Fruit fly (Drosophila melanogaster) whole organism, prepupa: ENCODE data around the gene CG33235.

Experiments
- Blimp-1 ChIP-seq: fragments of 200-800 bp; sonication (Bioruptor generic); optimal IDR thresholded peaks from 3 replicates; lab custom pipeline; 2017; ENCODE audit warnings: missing biosample characterization, missing genetic modification characterization, mild to moderate bottlenecking, moderate library complexity, missing genetic modification reagents
- CG10631 ChIP-seq: fragments of 200-800 bp; sonication (Bioruptor generic); optimal IDR thresholded peaks from 2 replicates; lab custom pipeline; 2016; ENCODE audit warnings: missing biosample characterization, missing genetic modification characterization
- CG10669 ChIP-seq: fragments of 200-800 bp; sonication (Bioruptor generic); optimal IDR thresholded peaks from 3 replicates; lab custom pipeline; 2018; ENCODE audit warnings: missing biosample characterization, mild to moderate bottlenecking, missing genetic modification characterization, moderate library complexity
- CG11294 ChIP-seq: fragments of 200-800 bp; sonication (Bioruptor generic); IDR thresholded peaks from 2 replicates; pipeline ENCODE4 v1.3.6; 2022; ENCODE audit warnings: missing biosample characterization, missing genetic modification characterization
- CG11762 ChIP-seq: fragments of 200-800 bp; sonication (Bioruptor generic); optimal IDR thresholded peaks from 3 replicates; lab custom pipeline; 2016; ENCODE audit warnings: missing biosample characterization, missing genetic modification characterization; ENCODE audit not compliant: insufficient read depth
- CG15336 ChIP-seq: fragments of 200-800 bp; sonication (Bioruptor generic); IDR thresholded peaks from 2 replicates; pipeline ENCODE4 v1.3.6; 2022; ENCODE audit warnings: missing biosample characterization, missing genetic modification characterization
- CG31627 ChIP-seq: fragments of 200-800 bp; sonication (Bioruptor generic); optimal IDR thresholded peaks from 3 replicates; lab custom pipeline; 2016; ENCODE audit warnings: missing biosample characterization, missing genetic modification characterization
- CG32006 ChIP-seq: fragments of 200-800 bp; sonication (Bioruptor generic); optimal IDR thresholded peaks from 3 replicates; lab custom pipeline; 2017; ENCODE audit warnings: missing biosample characterization, mild to moderate bottlenecking, missing genetic modification characterization
- CG34406 ChIP-seq: fragments of 200-800 bp; sonication (Bioruptor generic); optimal IDR thresholded peaks from 3 replicates; lab custom pipeline; 2016; ENCODE audit warnings: missing biosample characterization, missing genetic modification characterization
- CG3919 ChIP-seq: fragments of 200-800 bp; sonication (Bioruptor generic); optimal IDR thresholded peaks from 3 replicates; lab custom pipeline; 2016; ENCODE audit warnings: missing biosample characterization, missing genetic modification characterization
- CG4318 ChIP-seq: fragments of 200-800 bp; sonication (Bioruptor generic); optimal IDR thresholded peaks from 3 replicates; lab custom pipeline; 2017; ENCODE audit warnings: missing biosample characterization, mild to moderate bottlenecking, missing genetic modification characterization
- CG6163 ChIP-seq: fragments of 200-800 bp; sonication (Bioruptor generic); IDR thresholded peaks from 3 replicates; pipeline ENCODE4 v1.3.6; 2022; ENCODE audit warnings: missing biosample characterization, missing genetic modification characterization
- CG6276 ChIP-seq: fragments of 200-800 bp; sonication (Bioruptor generic); optimal IDR thresholded peaks from 2 replicates; lab custom pipeline; 2017; ENCODE audit warnings: missing biosample characterization, mild to moderate bottlenecking, missing genetic modification characterization
- CG6792 ChIP-seq: fragments of 200-800 bp; sonication (Bioruptor generic); optimal IDR thresholded peaks from 3 replicates; lab custom pipeline; 2016; ENCODE audit warnings: missing biosample characterization, missing genetic modification characterization
- CG6854 ChIP-seq: fragments of 200-800 bp; sonication (Bioruptor generic); optimal IDR thresholded peaks from 2 replicates; lab custom pipeline; 2017; ENCODE audit warnings: missing biosample characterization, mild to moderate bottlenecking, missing genetic modification characterization
- CG7368 ChIP-seq: fragments of 200-800 bp; sonication (Bioruptor generic); optimal IDR thresholded peaks from 3 replicates; lab custom pipeline; 2016; ENCODE audit warnings: missing biosample characterization, missing genetic modification characterization
- CG8119 ChIP-seq: fragments of 200-800 bp; sonication (Bioruptor generic); IDR thresholded peaks from 3 replicates; pipeline ENCODE4 v1.3.6; 2022; ENCODE audit warnings: missing biosample characterization, missing genetic modification characterization
- CG8319 ChIP-seq: fragments of 200-800 bp; sonication (Bioruptor generic); optimal IDR thresholded peaks from 3 replicates; lab custom pipeline; 2016; ENCODE audit warnings: missing biosample characterization, missing genetic modification characterization
- CG8632 ChIP-seq: fragments of 200-800 bp; sonication (Bioruptor generic); optimal IDR thresholded peaks from 3 replicates; lab custom pipeline; 2016; ENCODE audit warnings: missing biosample characterization, missing genetic modification characterization
- CG9139 ChIP-seq: fragments of 200-800 bp; sonication (Bioruptor generic); optimal IDR thresholded peaks from 3 replicates; lab custom pipeline; 2017; ENCODE audit warnings: missing biosample characterization, mild to moderate bottlenecking, missing genetic modification characterization
- Eip75B ChIP-seq: fragments of 200-800 bp; sonication (Bioruptor generic); optimal IDR thresholded peaks from 3 replicates; lab custom pipeline; 2016; ENCODE audit warnings: missing biosample characterization, missing genetic modification characterization
- Eip78C ChIP-seq: fragments of 200-800 bp; sonication (Bioruptor generic); peaks from one replicate; lab custom pipeline; 2016; ENCODE audit warnings: missing biosample characterization, missing genetic modification characterization
- Eip93F ChIP-seq: fragments of 200-800 bp; sonication (Bioruptor generic); optimal IDR thresholded peaks from 2 replicates; lab custom pipeline; 2016; ENCODE audit warnings: missing biosample characterization, mild to moderate bottlenecking, missing genetic modification characterization
- Ets21C ChIP-seq: fragments of 200-800 bp; sonication (Bioruptor generic); optimal IDR thresholded peaks from 3 replicates; lab custom pipeline; 2016; ENCODE audit warnings: missing biosample characterization, missing genetic modification characterization
- Ets96B ChIP-seq: fragments of 200-800 bp; optimal IDR thresholded peaks from 2 replicates; lab custom pipeline; 2019; ENCODE audit warnings: missing biosample characterization, mild to moderate bottlenecking, missing genetic modification characterization, moderate library complexity
- Hr38 ChIP-seq: sonication (Bioruptor generic); optimal IDR thresholded peaks from 2 replicates; lab custom pipeline; 2016; ENCODE audit warnings: missing biosample characterization, missing genetic modification characterization
- Hr39 ChIP-seq: fragments of 200-800 bp; sonication (Bioruptor generic); optimal IDR thresholded peaks from 2 replicates; lab custom pipeline; 2016; ENCODE audit warnings: missing biosample characterization, missing genetic modification characterization
- Hr4 ChIP-seq: fragments of 200-800 bp; sonication (Bioruptor generic); optimal IDR thresholded peaks from 3 replicates; lab custom pipeline; 2016; ENCODE audit warnings: missing biosample characterization, missing genetic modification characterization
- Lpt ChIP-seq: fragments of 200-800 bp; sonication (Bioruptor generic); optimal IDR thresholded peaks from 3 replicates; lab custom pipeline; 2016; ENCODE audit warnings: missing biosample characterization, missing genetic modification characterization
- OdsH ChIP-seq: fragments of 200-800 bp; sonication (Bioruptor generic); optimal IDR thresholded peaks from 3 replicates; lab custom pipeline; 2016; ENCODE audit warnings: missing biosample characterization, missing genetic modification characterization
- Smox ChIP-seq: fragments of 200-800 bp; sonication (Bioruptor generic); optimal IDR thresholded peaks from 3 replicates; lab custom pipeline; 2016; ENCODE audit warnings: missing biosample characterization, missing genetic modification characterization
- Sox14 ChIP-seq: fragments of 200-800 bp; sonication (Bioruptor generic); optimal IDR thresholded peaks from 3 replicates; lab custom pipeline; 2016; ENCODE audit warnings: missing biosample characterization, missing genetic modification characterization
- acj6 ChIP-seq: fragments of 200-800 bp; sonication (Bioruptor generic); optimal IDR thresholded peaks from 3 replicates; lab custom pipeline; 2016; ENCODE audit warnings: missing biosample characterization, missing genetic modification characterization
- dac ChIP-seq: fragments of 200-800 bp; sonication (Bioruptor generic); optimal IDR thresholded peaks from 2 replicates; lab custom pipeline; 2017; ENCODE audit warnings: missing biosample characterization, mild to moderate bottlenecking, missing genetic modification characterization
- dsx ChIP-seq: fragments of 200-800 bp; optimal IDR thresholded peaks from 3 replicates; lab custom pipeline; 2019; ENCODE audit warnings: missing biosample characterization, mild to moderate bottlenecking, missing genetic modification characterization, moderate library complexity; ENCODE audit not compliant: poor library complexity, severe bottlenecking
- esn ChIP-seq: fragments of 200-800 bp; sonication (Bioruptor generic); optimal IDR thresholded peaks from 2 replicates; lab custom pipeline; 2016; ENCODE audit warnings: missing biosample characterization, mild to moderate bottlenecking, missing genetic modification characterization, moderate library complexity
- fd59A ChIP-seq: fragments of 200-800 bp; sonication (Bioruptor generic); optimal IDR thresholded peaks from 2 replicates; lab custom pipeline; 2017; ENCODE audit warnings: missing biosample characterization, mild to moderate bottlenecking, missing genetic modification characterization, missing genetic modification reagents
- lz ChIP-seq: fragments of 200-800 bp; sonication (Bioruptor generic); optimal IDR thresholded peaks from 3 replicates; lab custom pipeline; 2016; ENCODE audit warnings: missing biosample characterization, missing genetic modification characterization
- net ChIP-seq: fragments of 200-800 bp; sonication (Bioruptor generic); optimal IDR thresholded peaks from 3 replicates; lab custom pipeline; 2016; ENCODE audit warnings: missing biosample characterization, missing genetic modification characterization
- salr ChIP-seq, 2 experiments: fragments of 200-800 bp; sonication (Bioruptor generic); optimal IDR thresholded peaks; 3 replicates each; lab custom pipeline; 2016 to 2018; ENCODE audit warnings: missing biosample characterization in 2 of 2, missing genetic modification characterization in 2 of 2, mild to moderate bottlenecking in 1 of 2
- spab ChIP-seq: fragments of 200-800 bp; sonication (Bioruptor generic); optimal IDR thresholded peaks from 2 replicates; lab custom pipeline; 2017; ENCODE audit warnings: missing biosample characterization, mild to moderate bottlenecking, missing genetic modification characterization, missing genetic modification reagents
- ss ChIP-seq, 2 experiments: fragments of 200-800 bp; sonication (Bioruptor generic); optimal IDR thresholded peaks; 2 replicates in 1 of 2; 3 replicates in 1 of 2; lab custom pipeline; 2017 to 2018; ENCODE audit warnings: mild to moderate bottlenecking in 2 of 2, missing biosample characterization in 2 of 2, missing genetic modification characterization in 2 of 2, moderate library complexity in 1 of 2
- topi ChIP-seq: fragments of 200-800 bp; sonication (Bioruptor generic); optimal IDR thresholded peaks from 3 replicates; lab custom pipeline; 2016; ENCODE audit warnings: missing biosample characterization, missing genetic modification characterization
- vri ChIP-seq: fragments of 200-800 bp; sonication (Bioruptor generic); optimal IDR thresholded peaks from 3 replicates; lab custom pipeline; 2016; ENCODE audit warnings: missing biosample characterization, mild to moderate bottlenecking, missing genetic modification characterization

CG33235 gene

DNA sequence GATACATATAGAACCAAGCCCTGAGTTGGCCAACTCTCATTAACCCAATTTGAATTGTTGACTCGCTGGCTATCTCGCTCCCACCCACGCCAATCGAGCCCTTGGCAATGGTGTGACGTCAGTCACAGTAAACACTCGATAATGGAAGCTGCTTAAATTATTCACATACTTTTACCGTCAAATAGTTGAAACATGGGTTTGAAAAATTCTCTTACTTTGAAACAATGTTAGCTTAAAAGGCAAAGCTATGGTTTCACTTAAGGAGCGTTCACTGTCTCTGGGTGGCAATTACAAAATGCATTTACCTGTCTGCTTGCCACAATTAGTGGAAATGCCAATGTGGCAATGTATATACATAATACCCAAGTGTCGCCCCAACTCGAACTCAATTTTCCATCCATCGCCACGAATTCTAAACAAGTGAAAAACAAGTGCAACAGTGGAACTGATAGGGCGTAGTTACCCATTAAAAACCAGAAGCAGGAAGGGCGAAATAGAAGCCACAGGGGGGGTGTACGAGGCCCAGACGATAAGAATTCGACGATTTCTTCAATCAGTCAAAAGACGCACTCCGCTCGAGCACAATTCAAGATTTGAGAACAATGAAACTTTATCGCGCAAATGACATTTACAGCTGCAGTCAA, 41.8 kb downstream of the CG33235 start (continued):
- TF ChIP-seq acj6 (GFP tag; lab: Kevin White, UChicago) (peak; percentile 59), CG11762 (GFP tag; lab: Kevin White, UChicago) (peak; percentile 27), Sox14 (peak; percentile 79), Hr38 (no peak), Lpt (peak; percentile 10), CG6792 (GFP tag; lab: Kevin White, UChicago) (peak; percentile 72), CG10631 (GFP tag; lab: Kevin White, UChicago) (peak; percentile 29), CG6854 (GFP tag; lab: Kevin White, UChicago) (peak; percentile 52), dsx (GFP tag; lab: Kevin White, UChicago) (peak; percentile 21)
- TF ChIP-seq, all 60 proteins: peak for 50

- TF ChIP-seq CG8119 (0 out of 3 replicates have a peak, but pooled peaks have one; percentile 28), CG6792 (GFP tag; lab: Kevin White, UChicago) (no peak), Hr38 (no peak)
These were observed 42.7 kb downstream of the CG33235 start for dm6 chrX:11448637-11449036.

DNA sequence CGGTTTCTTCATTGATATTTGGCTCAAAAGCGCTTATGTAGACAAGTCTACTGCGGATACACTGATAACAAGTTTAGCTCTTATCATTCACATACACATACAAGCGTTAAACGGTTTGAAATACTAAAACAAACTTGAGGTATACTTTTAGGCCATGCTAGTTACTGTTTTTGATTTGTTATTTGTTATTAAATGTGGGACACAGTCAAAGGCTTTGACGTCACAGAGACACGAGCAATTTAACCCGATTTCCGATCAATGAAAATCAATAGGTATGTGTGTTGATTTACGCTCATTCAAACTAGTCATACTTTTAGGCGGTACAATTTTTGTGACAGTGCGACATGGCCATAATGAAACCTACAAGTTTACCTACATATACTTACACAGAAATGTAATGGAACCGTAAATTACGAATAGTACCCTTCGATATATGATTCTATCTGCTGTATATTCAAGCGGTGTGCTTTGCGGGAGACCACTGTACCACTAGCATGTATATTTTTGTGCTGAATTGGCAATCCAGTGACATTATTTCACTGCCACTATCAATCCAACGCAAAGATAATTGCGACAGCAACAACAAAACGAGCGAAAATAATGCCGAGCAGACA, 44.5 kb downstream of the CG33235 start:
- TF ChIP-seq CG3919 (GFP tag; lab: Kevin White, UChicago) (peak; percentile 84), dac (GFP tag; lab: Kevin White, UChicago) (peak; percentile 63), fd59A (GFP tag; lab: Kevin White, UChicago) (peak; percentile 59), Hr39 (GFP tag; lab: Kevin White, UChicago) (peak; percentile 89), CG32006 (GFP tag; lab: Kevin White, UChicago) (peak; percentile 86), CG10669 (GFP tag; lab: Kevin White, UChicago) (peak; percentile 73), vri (GFP tag; lab: Kevin White, UChicago) (peak; percentile 76), CG6276 (GFP tag; lab: Kevin White, UChicago) (peak; percentile 71), CG8319 (peak; percentile 74), topi (GFP tag; lab: Kevin White, UChicago) (peak; percentile 80), spab (GFP tag; lab: Kevin White, UChicago) (peak; percentile 39), CG8119 (peak; percentile 79; the same call in 2 of the 3 replicates), Blimp-1 (GFP tag; lab: Kevin White, UChicago) (peak; percentile 26), CG11762 (GFP tag; lab: Kevin White, UChicago) (peak; percentile 73), ss (GFP tag; optimal IDR thresholded peaks at IDR 0.05; lab: Kevin White, UChicago) (peak in 1 of 2 experiments; percentile 59), CG6163 (peak; percentile 89), CG31627 (GFP tag; lab: Kevin White, UChicago) (peak; percentile 87), CG4318 (GFP tag; lab: Kevin White, UChicago) (peak; percentile 63), Smox (GFP tag; lab: Kevin White, UChicago) (peak; percentile 78), Eip78C (GFP tag; lab: Kevin White, UChicago) (peak; percentile 92), CG8632 (GFP tag; lab: Kevin White, UChicago) (peak; percentile 72), CG7368 (GFP tag; lab: Kevin White, UChicago) (peak; percentile 76), CG11294 (peak; percentile 87), OdsH (GFP tag; lab: Kevin White, UChicago) (peak; percentile 84), CG6792 (GFP tag; lab: Kevin White, UChicago) (peak; percentile 84), CG15336 (peak; percentile 80), lz (GFP tag; lab: Kevin White, UChicago) (peak; percentile 86), net (GFP tag; lab: Kevin White, UChicago) (peak; percentile 75), Eip93F (GFP tag; lab: Kevin White, UChicago) (no peak), Ets96B (peak; percentile 60), Hr38 (no peak), esn (GFP tag; lab: Kevin White, UChicago) (peak; percentile 83), CG34406 (peak; percentile 72), Ets21C (GFP tag; lab: Kevin White, UChicago) (peak; percentile 72), Eip75B (GFP tag; lab: Kevin White, UChicago) (peak; percentile 42), salr (GFP tag; optimal IDR thresholded peaks at IDR 0.05; lab: Kevin White, UChicago) (peak; percentile 37 to 59), CG10631 (GFP tag; lab: Kevin White, UChicago) (peak; percentile 73), CG9139 (peak; percentile 21), Hr4 (GFP tag; lab: Kevin White, UChicago) (peak; percentile 84)
